Worm (Caenorhabditis elegans): ENCODE measurements around the gene F45E12.6.

DNA sequence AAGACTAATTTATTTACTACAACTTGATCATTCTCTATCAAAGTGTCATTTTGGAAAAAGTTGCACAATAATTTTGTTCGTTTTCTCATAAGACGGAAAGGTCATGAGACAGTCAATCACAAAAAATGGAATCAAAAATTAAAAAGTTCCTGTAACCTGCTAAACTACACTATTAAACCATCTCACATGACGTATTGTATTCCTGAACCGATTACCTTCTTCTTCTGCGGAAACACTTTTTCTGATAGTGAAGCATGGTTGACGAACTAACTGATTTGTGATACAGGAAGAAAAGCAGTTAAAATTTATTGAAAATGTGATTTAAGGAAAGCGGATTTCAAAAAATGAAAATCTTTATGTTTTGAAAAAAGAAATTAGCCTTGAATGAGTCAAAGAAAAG lies 44.2 kb downstream of the F45E12.6 start:
- TF ChIP-seq skn-1 (tag; optimal IDR thresholded peaks at IDR 0.05) = no peak
- no peak for TF ChIP-seq nhr-21 (tag; optimal IDR thresholded peaks at IDR 0.05)
- TF ChIP-seq unc-62 (GFP tag; optimal IDR thresholded peaks at IDR 0.05) = no peak
- TF ChIP-seq ceh-16 (tag; optimal IDR thresholded peaks at IDR 0.05) = no peak
- no peak for TF ChIP-seq nhr-10 (tag; optimal IDR thresholded peaks at IDR 0.05)
- TF ChIP-seq fos-1 (tag; optimal IDR thresholded peaks at IDR 0.05) = peak; percentile 22
- no peak for TF ChIP-seq nhr-237 (tag; optimal IDR thresholded peaks at IDR 0.05)
- TF ChIP-seq ama-1 (optimal IDR thresholded peaks at IDR 0.05) = no peak
- TF ChIP-seq mdl-1 (tag; optimal IDR thresholded peaks at IDR 0.05) = no peak
- TF ChIP-seq zag-1 (tag; optimal IDR thresholded peaks at IDR 0.05) = no peak
- no peak for TF ChIP-seq snpc-4 (tag; optimal IDR thresholded peaks at IDR 0.05)

All from whole organism, L2 larva.